Worm (Caenorhabditis elegans) whole organism, L2 larva: ENCODE results near the gene fbxb-79.
"Not testable (repeated sequence)": the region's sequence is repeated elsewhere in the genome, so short reads cannot be mapped to it uniquely, and the experiment has no call there.

Experiments used
- C34F6.9 ChIP-seq: fragments of 150-350 bp; optimal IDR thresholded peaks from 2 replicates; lab custom pipeline; 2014; ENCODE audit warnings: missing biosample characterization, missing genetic modification characterization
- F13H6.1 ChIP-seq: sonication (generic microtip); optimal IDR thresholded peaks from 2 replicates; lab custom pipeline; 2016; ENCODE audit warnings: missing genetic modification characterization, missing compliant biosample characterization
- R02D3.7 ChIP-seq: fragments of 150-350 bp; optimal IDR thresholded peaks from 2 replicates; lab custom pipeline; 2014; ENCODE audit warnings: missing biosample characterization, missing genetic modification characterization
- ZK546.5 ChIP-seq: sonication (generic microtip); optimal IDR thresholded peaks from 2 replicates; lab custom pipeline; 2017; ENCODE audit warnings: missing biosample characterization, missing genetic modification characterization
- aly-2 ChIP-seq: fragments of 150-350 bp; optimal IDR thresholded peaks from 2 replicates; lab custom pipeline; 2014; ENCODE audit warnings: missing biosample characterization, missing genetic modification characterization
- ama-1 ChIP-seq: fragments of 150-350 bp; optimal IDR thresholded peaks from 2 replicates; lab custom pipeline; 2018; ENCODE audit warnings: inconsistent platforms
- blmp-1 ChIP-seq: sonication (generic microtip); optimal IDR thresholded peaks from 2 replicates; lab custom pipeline; 2017; ENCODE audit warnings: missing genetic modification characterization, mild to moderate bottlenecking, missing compliant biosample characterization, antibody characterized with exemption, moderate library complexity; ENCODE audit not compliant: insufficient read depth
- ceh-16 ChIP-seq: fragments of 150-350 bp; optimal IDR thresholded peaks from 2 replicates; lab custom pipeline; 2014; ENCODE audit warnings: missing biosample characterization, missing genetic modification characterization
- ceh-82 ChIP-seq: fragments of 150-350 bp; optimal IDR thresholded peaks from 2 replicates; lab custom pipeline; 2014; ENCODE audit warnings: missing biosample characterization, missing genetic modification characterization
- crh-2 ChIP-seq: sonication (generic microtip); optimal IDR thresholded peaks from 2 replicates; lab custom pipeline; 2017; ENCODE audit warnings: missing biosample characterization, missing genetic modification characterization
- dmd-4 ChIP-seq: sonication (generic microtip); optimal IDR thresholded peaks from 2 replicates; lab custom pipeline; 2017; ENCODE audit warnings: missing biosample characterization, missing genetic modification characterization
- egl-27 ChIP-seq: sonication (generic microtip); optimal IDR thresholded peaks from 3 replicates; lab custom pipeline; 2017; ENCODE audit warnings: missing biosample characterization, missing genetic modification reagents, missing genetic modification characterization
- fos-1 ChIP-seq: fragments of 150-350 bp; optimal IDR thresholded peaks from 2 replicates; lab custom pipeline; 2014; ENCODE audit warnings: missing biosample characterization, missing genetic modification characterization
- gmeb-1 ChIP-seq: fragments of 150-350 bp; optimal IDR thresholded peaks from 2 replicates; lab custom pipeline; 2014; ENCODE audit warnings: missing biosample characterization, missing genetic modification characterization
- lin-11 ChIP-seq: fragments of 150-350 bp; sonication (generic microtip); optimal IDR thresholded peaks from 2 replicates; lab custom pipeline; 2014; ENCODE audit warnings: missing biosample characterization, missing genetic modification characterization, inconsistent platforms, mixed read lengths
- lin-13 ChIP-seq: fragments of 150-350 bp; optimal IDR thresholded peaks from 2 replicates; lab custom pipeline; 2014; ENCODE audit warnings: missing biosample characterization, missing genetic modification reagents, missing genetic modification characterization
- lin-39 ChIP-seq: fragments of 150-350 bp; optimal IDR thresholded peaks from 2 replicates; lab custom pipeline; 2014; ENCODE audit warnings: missing biosample characterization, missing genetic modification reagents, missing genetic modification characterization
- lsy-2 ChIP-seq, 2 experiments: fragments of 150-350 bp in 1 of 2; sonication (generic microtip) in 1 of 2; optimal IDR thresholded peaks; 2 replicates each; lab custom pipeline; 2014 to 2017; ENCODE audit warnings: missing biosample characterization in 2 of 2, missing genetic modification characterization in 2 of 2
- mab-5 ChIP-seq: fragments of 150-350 bp; optimal IDR thresholded peaks from 2 replicates; lab custom pipeline; 2014; ENCODE audit warnings: missing biosample characterization, missing genetic modification characterization
- mbf-1 ChIP-seq: sonication (generic microtip); optimal IDR thresholded peaks from 2 replicates; lab custom pipeline; 2017; ENCODE audit warnings: missing biosample characterization, missing genetic modification characterization
- mdl-1 ChIP-seq, 2 experiments: fragments of 150-350 bp in 1 of 2; sonication (generic microtip) in 1 of 2; optimal IDR thresholded peaks; 2 replicates each; lab custom pipeline; 2017; ENCODE audit warnings: missing biosample characterization in 2 of 2, missing genetic modification characterization in 2 of 2
- nhr-10 ChIP-seq: sonication (generic microtip); optimal IDR thresholded peaks from 2 replicates; lab custom pipeline; 2017; ENCODE audit warnings: missing biosample characterization, missing genetic modification characterization
- nhr-12 ChIP-seq: fragments of 150-350 bp; optimal IDR thresholded peaks from 2 replicates; lab custom pipeline; 2014; ENCODE audit warnings: missing biosample characterization, missing genetic modification characterization
- nhr-129 ChIP-seq: fragments of 150-350 bp; optimal IDR thresholded peaks from 2 replicates; lab custom pipeline; 2014; ENCODE audit warnings: missing biosample characterization, missing genetic modification characterization
- nhr-21 ChIP-seq: fragments of 150-350 bp; optimal IDR thresholded peaks from 2 replicates; lab custom pipeline; 2014; ENCODE audit warnings: missing biosample characterization, missing genetic modification characterization
- nhr-25 ChIP-seq: fragments of 150-350 bp; sonication (generic microtip); optimal IDR thresholded peaks from 3 replicates; lab custom pipeline; 2014; ENCODE audit warnings: missing biosample characterization, missing genetic modification characterization
- nhr-6 ChIP-seq: fragments of 150-350 bp; optimal IDR thresholded peaks from 2 replicates; lab custom pipeline; 2014; ENCODE audit warnings: missing biosample characterization, missing genetic modification characterization
- nhr-77 ChIP-seq: fragments of 150-350 bp; optimal IDR thresholded peaks from 2 replicates; lab custom pipeline; 2014; ENCODE audit warnings: missing biosample characterization, missing genetic modification characterization
- sem-4 ChIP-seq: fragments of 150-350 bp; optimal IDR thresholded peaks from 2 replicates; lab custom pipeline; 2014; ENCODE audit warnings: missing biosample characterization, missing genetic modification reagents, missing genetic modification characterization
- sma-3 ChIP-seq: sonication (generic microtip); optimal IDR thresholded peaks from 2 replicates; lab custom pipeline; 2016; ENCODE audit warnings: missing genetic modification reagents, missing genetic modification characterization, missing compliant biosample characterization
- sma-9 ChIP-seq, 2 experiments: fragments of 150-350 bp in 1 of 2; sonication (generic microtip) in 1 of 2; optimal IDR thresholded peaks; 2 replicates each; lab custom pipeline; 2014 to 2016; ENCODE audit warnings: missing genetic modification characterization in 2 of 2, mild to moderate bottlenecking in 1 of 2, missing biosample characterization in 1 of 2, missing compliant biosample characterization in 1 of 2, missing genetic modification reagents in 1 of 2, moderate library complexity in 1 of 2
- snpc-4 ChIP-seq: fragments of 150-350 bp; optimal IDR thresholded peaks from 2 replicates; lab custom pipeline; 2014; ENCODE audit warnings: missing biosample characterization, missing genetic modification characterization
- unc-39 ChIP-seq: fragments of 150-350 bp; optimal IDR thresholded peaks from 2 replicates; lab custom pipeline; 2014; ENCODE audit warnings: missing biosample characterization, missing genetic modification characterization
- unc-55 ChIP-seq: fragments of 150-350 bp; sonication (generic microtip); optimal IDR thresholded peaks from 3 replicates; lab custom pipeline; 2014; ENCODE audit warnings: missing biosample characterization, missing genetic modification reagents, missing genetic modification characterization
- zag-1 ChIP-seq: fragments of 150-350 bp; optimal IDR thresholded peaks from 2 replicates; lab custom pipeline; 2014; ENCODE audit warnings: missing biosample characterization, missing genetic modification characterization
- ztf-4 ChIP-seq: fragments of 150-350 bp; optimal IDR thresholded peaks from 2 replicates; lab custom pipeline; 2014; ENCODE audit warnings: missing biosample characterization, missing genetic modification characterization

The fbxb-79 gene

ce11 chrIV:11183991-11184390 lies 5.3 kb downstream of the fbxb-79 start, which contains the start of gene nuaf-3:
nuaf-3 (plus strand) TSS chrIV:11184291.
- TF ChIP-seq unc-39: no peak
- no peak for TF ChIP-seq F13H6.1 (tag; lab: Kevin White, UChicago)
- TF ChIP-seq nhr-10 (tag; lab: Kevin White, UChicago): no peak
- no peak for TF ChIP-seq zag-1 (tag; lab: Kevin White, UChicago)
- TF ChIP-seq snpc-4: no peak
- TF ChIP-seq ztf-4 (tag; lab: Kevin White, UChicago): no peak
- no peak for TF ChIP-seq lin-13 (GFP tag; lab: Kevin White, UChicago)
- no peak for TF ChIP-seq sem-4
- no peak for TF ChIP-seq ceh-16 (tag; lab: Kevin White, UChicago)
- TF ChIP-seq gmeb-1 (tag; lab: Kevin White, UChicago): no peak
- no peak for TF ChIP-seq mbf-1 (tag; lab: Kevin White, UChicago)
- TF ChIP-seq dmd-4: no peak
- TF ChIP-seq R02D3.7 (tag; lab: Kevin White, UChicago): no peak
- no peak for TF ChIP-seq lin-39 (tag; lab: Kevin White, UChicago)
- no peak for TF ChIP-seq ceh-82
- TF ChIP-seq nhr-77: no peak
- TF ChIP-seq aly-2 (tag; lab: Kevin White, UChicago): no peak

- TF ChIP-seq fos-1 (peak; percentile 30), mab-5 (tag; lab: Kevin White, UChicago) (no peak)
Measured at ce11 chrIV:11183013-11183412, 6.3 kb downstream of the fbxb-79 start, which contains the start of gene prx-14. prx-14 (plus strand) TSS chrIV:11183132.

ce11 chrIV:11180077-11180476 lies 9.2 kb downstream of the fbxb-79 start:
- peak; percentile 6 for TF ChIP-seq crh-2 (tag; lab: Kevin White, UChicago)
- TF ChIP-seq blmp-1 (tag; lab: Kevin White, UChicago): no peak
- TF ChIP-seq fos-1: peak; percentile 0

ce11 chrIV:11179123-11179740 lies 10.1 kb downstream of the fbxb-79 start, which contains the start of gene cpt-2:
cpt-2 (plus strand) TSS chrIV:11179645.
- TF ChIP-seq sma-9 (GFP tag; optimal IDR thresholded peaks at IDR 0.05; lab: Kevin White, UChicago) (peak; percentile 95), nhr-129 (tag; lab: Kevin White, UChicago) (peak; percentile 86), nhr-12 (peak; percentile 30), egl-27 (tag; lab: Kevin White, UChicago) (peak; percentile 70), zag-1 (tag; lab: Kevin White, UChicago) (peak; percentile 92), fos-1 (peak; percentile 86), blmp-1 (tag; lab: Kevin White, UChicago) (peak; percentile 46), sma-3 (GFP tag; lab: Kevin White, UChicago) (peak; percentile 81), sem-4 (peak; percentile 49), ama-1 (lab: Kevin White, UChicago) (peak; percentile 50), mab-5 (tag; lab: Kevin White, UChicago) (peak; percentile 71), nhr-77 (peak; percentile 16), nhr-21 (peak; percentile 91), gmeb-1 (tag; lab: Kevin White, UChicago) (peak; percentile 87), lsy-2 (tag; optimal IDR thresholded peaks at IDR 0.05; lab: Kevin White, UChicago) (peak; percentile 88 to 92), unc-55 (GFP tag; lab: Kevin White, UChicago) (peak; percentile 90), C34F6.9 (peak; percentile 88), nhr-10 (tag; lab: Kevin White, UChicago) (peak; percentile 58), nhr-25 (peak; percentile 82), R02D3.7 (tag; lab: Kevin White, UChicago) (peak; percentile 40), nhr-6 (tag; lab: Kevin White, UChicago) (peak; percentile 77), snpc-4 (peak; percentile 16), ZK546.5 (tag; lab: Kevin White, UChicago) (peak; percentile 37), F13H6.1 (tag; lab: Kevin White, UChicago) (peak; percentile 82), lin-13 (GFP tag; lab: Kevin White, UChicago) (peak; percentile 84), mdl-1 (tag; optimal IDR thresholded peaks at IDR 0.05; lab: Kevin White, UChicago) (peak in 1 of 2 experiments; percentile 76), lin-11 (tag; lab: Kevin White, UChicago) (peak; percentile 46), crh-2 (tag; lab: Kevin White, UChicago) (peak; percentile 84)
- TF ChIP-seq sma-9 (tag; optimal IDR thresholded peaks at IDR 0.05; lab: Kevin White, UChicago): not testable (repeated sequence)
